Fruit fly (Drosophila melanogaster): Measurements from ENCODE around the gene unc-119.

DNA sequence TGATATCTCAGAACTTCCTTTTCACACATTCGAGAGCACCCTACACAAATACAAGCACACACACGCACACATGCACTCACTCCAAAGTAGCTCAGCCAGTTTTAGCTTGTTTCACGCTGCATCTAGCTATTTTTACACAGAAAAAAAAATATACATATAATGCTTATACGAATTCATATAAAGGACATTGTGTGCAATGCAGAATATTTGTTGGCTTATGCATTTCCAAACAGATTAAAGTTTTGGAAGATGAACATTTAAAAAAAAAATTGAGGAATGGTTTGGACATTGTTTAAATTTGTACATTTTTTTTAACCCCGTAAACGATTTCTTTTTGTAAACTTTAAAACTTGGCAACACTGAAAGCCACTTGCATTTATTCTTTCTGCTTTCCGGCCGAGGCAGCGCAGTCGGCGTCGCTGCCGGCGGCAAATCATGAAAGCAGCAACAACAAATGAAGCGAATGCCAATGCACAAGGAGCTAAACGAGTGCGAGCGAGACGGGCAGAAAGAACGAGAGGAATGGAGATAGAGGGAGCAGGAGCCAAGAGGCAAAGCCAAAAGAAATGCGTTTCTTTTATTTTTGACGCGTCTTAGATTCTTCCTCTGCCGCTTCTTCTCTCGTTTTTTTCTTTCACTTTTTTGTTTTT, 28.1 kb upstream of the unc-119 start:
- TF ChIP-seq Abd-B (GFP tag; optimal IDR thresholded peaks at IDR 0.05), result no peak
- peak; percentile 74 for TF ChIP-seq Hnf4 (GFP tag; optimal IDR thresholded peaks at IDR 0.05)

Measured in whole organism, wandering third instar larva.